Worm (Caenorhabditis elegans): ENCODE data around the gene bath-33.
"Not testable (repeated sequence)": the region's sequence is repeated elsewhere in the genome, so short reads cannot be mapped to it uniquely, and the experiment has no call there.

The bath-33 gene

ce11 chrII:1561863-1562262, 44.1 kb downstream of the bath-33 start, which contains the start of gene K05F6.14:
K05F6.14 (plus strand) TSS chrII:1562163.
- TF ChIP-seq nhr-67 (tag; optimal IDR thresholded peaks at IDR 0.05) (no peak), elt-3 (tag; optimal IDR thresholded peaks at IDR 0.05) (no peak), egl-5 (tag; optimal IDR thresholded peaks at IDR 0.05) (no peak), nhr-77 (tag; optimal IDR thresholded peaks at IDR 0.05) (no peak), skn-1 (tag; optimal IDR thresholded peaks at IDR 0.05) (no peak), lin-15B (tag; optimal IDR thresholded peaks at IDR 0.05) (no peak), nhr-12 (tag; optimal IDR thresholded peaks at IDR 0.05) (no peak), nhr-28 (tag; optimal IDR thresholded peaks at IDR 0.05) (no peak), mml-1 (tag; optimal IDR thresholded peaks at IDR 0.05) (no peak), ceh-9 (tag; optimal IDR thresholded peaks at IDR 0.05) (no peak), unc-62 (GFP tag; optimal IDR thresholded peaks at IDR 0.05) (no peak), R02D3.7 (tag; optimal IDR thresholded peaks at IDR 0.05) (no peak), fkh-10 (GFP tag; optimal IDR thresholded peaks at IDR 0.05) (no peak), ZK546.5 (tag; optimal IDR thresholded peaks at IDR 0.05) (no peak), fos-1 (tag; optimal IDR thresholded peaks at IDR 0.05) (no peak), nhr-76 (tag; optimal IDR thresholded peaks at IDR 0.05) (no peak), fkh-2 (tag; optimal IDR thresholded peaks at IDR 0.05) (no peak), snpc-4 (tag; optimal IDR thresholded peaks at IDR 0.05) (no peak), nhr-23 (tag; optimal IDR thresholded peaks at IDR 0.05) (no peak), elt-2 (tag; optimal IDR thresholded peaks at IDR 0.05) (no peak)

ce11 chrII:1560839-1561238, 45.1 kb downstream of the bath-33 start:
- TF ChIP-seq ama-1 (optimal IDR thresholded peaks at IDR 0.05) (no peak), mml-1 (tag; optimal IDR thresholded peaks at IDR 0.05) (no peak), nhr-11 (tag; optimal IDR thresholded peaks at IDR 0.05) (no peak), nhr-67 (tag; optimal IDR thresholded peaks at IDR 0.05) (no peak), unc-62 (GFP tag; optimal IDR thresholded peaks at IDR 0.05) (no peak), tbx-2 (tag; optimal IDR thresholded peaks at IDR 0.05) (no peak), elt-2 (tag; optimal IDR thresholded peaks at IDR 0.05) (no peak), skn-1 (tag; optimal IDR thresholded peaks at IDR 0.05) (no peak), zag-1 (tag; optimal IDR thresholded peaks at IDR 0.05) (no peak), nhr-237 (tag; optimal IDR thresholded peaks at IDR 0.05) (no peak), lin-39 (tag; optimal IDR thresholded peaks at IDR 0.05) (no peak), elt-3 (tag; optimal IDR thresholded peaks at IDR 0.05) (no peak), hmg-11 (tag; optimal IDR thresholded peaks at IDR 0.05) (no peak), aly-2 (tag; optimal IDR thresholded peaks at IDR 0.05) (no peak), nhr-76 (tag; optimal IDR thresholded peaks at IDR 0.05) (no peak), lin-15B (tag; optimal IDR thresholded peaks at IDR 0.05) (no peak), unc-39 (tag; optimal IDR thresholded peaks at IDR 0.05) (no peak), mdl-1 (tag; optimal IDR thresholded peaks at IDR 0.05) (no peak), nhr-23 (tag; optimal IDR thresholded peaks at IDR 0.05) (no peak)

ce11 chrII:1556217-1556616, 49.8 kb downstream of the bath-33 start, which contains the start of the genes fbxb-54 and fbxb-50:
fbxb-54 (minus strand) TSS chrII:1556317.
fbxb-50 (plus strand) TSS chrII:1556443.
- not testable (repeated sequence) for TF ChIP-seq zag-1, elt-1, lin-15B (tag; optimal IDR thresholded peaks at IDR 0.05)
